Worm (Caenorhabditis elegans): ENCODE results near the gene cki-2.

cki-2 gene

ce11 chrII:7771917-7772316 lies 44.4 kb upstream of the cki-2 start, which contains the start of gene C06A8.8:
Gene C06A8.8 (minus strand): TSS chrII:7772017.
- no peak for TF ChIP-seq egl-27 (tag; optimal IDR thresholded peaks at IDR 0.05)
- TF ChIP-seq nhr-84 (tag; optimal IDR thresholded peaks at IDR 0.05): no peak
- no peak for TF ChIP-seq dsc-1 (tag; optimal IDR thresholded peaks at IDR 0.05)
- TF ChIP-seq efl-3 (GFP tag; optimal IDR thresholded peaks at IDR 0.05): no peak
- no peak for TF ChIP-seq lsy-2 (tag; optimal IDR thresholded peaks at IDR 0.05)
- no peak for TF ChIP-seq fkh-8 (tag; optimal IDR thresholded peaks at IDR 0.05)
- TF ChIP-seq nhr-77 (tag; optimal IDR thresholded peaks at IDR 0.05): no peak
- TF ChIP-seq blmp-1 (tag; optimal IDR thresholded peaks at IDR 0.05): no peak
- no peak for TF ChIP-seq nhr-71 (tag; optimal IDR thresholded peaks at IDR 0.05)
- TF ChIP-seq nhr-12 (tag; optimal IDR thresholded peaks at IDR 0.05): no peak
- no peak for TF ChIP-seq ces-1 (GFP tag; optimal IDR thresholded peaks at IDR 0.05)
- TF ChIP-seq fos-1 (tag; optimal IDR thresholded peaks at IDR 0.05): no peak
- TF ChIP-seq unc-86 (tag; optimal IDR thresholded peaks at IDR 0.05): no peak
- no peak for TF ChIP-seq lin-13 (GFP tag; optimal IDR thresholded peaks at IDR 0.05)
- no peak for TF ChIP-seq egl-13 (tag; optimal IDR thresholded peaks at IDR 0.05)
- no peak for TF ChIP-seq sox-4 (tag; optimal IDR thresholded peaks at IDR 0.05)
- TF ChIP-seq grh-1 (GFP tag; IDR thresholded peaks at IDR 0.05): no peak
- no peak for TF ChIP-seq hpl-2 (GFP tag; optimal IDR thresholded peaks at IDR 0.05)

- TF ChIP-seq unc-98 (GFP tag; IDR thresholded peaks at IDR 0.05) (no peak), egl-27 (tag; optimal IDR thresholded peaks at IDR 0.05) (no peak), unc-130 (tag; optimal IDR thresholded peaks at IDR 0.05) (no peak), hlh-17 (GFP tag; optimal IDR thresholded peaks at IDR 0.05; ENCODE audit: borderline replicate concordance) (no peak)
These were observed 43.9 kb upstream of the cki-2 start, which contains the start of gene C06A8.6 for ce11 chrII:7772411-7772810. Gene C06A8.6 (plus strand): TSS chrII:7772499.

ce11 chrII:7773427-7773993 lies 42.8 kb upstream of the cki-2 start:
- TF ChIP-seq ama-1 (optimal IDR thresholded peaks at IDR 0.05) (no peak), nhr-90 (tag; optimal IDR thresholded peaks at IDR 0.05; ENCODE audit: poor library complexity) (peak; percentile 40), nhr-47 (tag; optimal IDR thresholded peaks at IDR 0.05) (peak; percentile 24), blmp-1 (tag; optimal IDR thresholded peaks at IDR 0.05) (peak; percentile 0)

- no peak for TF ChIP-seq nhr-76 (tag; optimal IDR thresholded peaks at IDR 0.05)
- no peak for TF ChIP-seq aha-1 (tag; optimal IDR thresholded peaks at IDR 0.05)
- TF ChIP-seq lin-13 (GFP tag; optimal IDR thresholded peaks at IDR 0.05): no peak
- no peak for TF ChIP-seq ztf-11 (tag; optimal IDR thresholded peaks at IDR 0.05)
- peak; percentile 38 for TF ChIP-seq blmp-1 (tag; optimal IDR thresholded peaks at IDR 0.05)
- no peak for TF ChIP-seq efl-1 (optimal IDR thresholded peaks at IDR 0.05)
- TF ChIP-seq efl-1 (GFP tag; optimal IDR thresholded peaks at IDR 0.05 in 1 of 2): peak in 1 of 2 experiments; percentile 39
- peak; percentile 70 for TF ChIP-seq nhr-85 (tag)
- no peak for TF ChIP-seq sptf-1 (tag; optimal IDR thresholded peaks at IDR 0.05)
These were observed 40.1 kb upstream of the cki-2 start for ce11 chrII:7776232-7776631.

- peak; percentile 29 to 97 (median 86) for TF ChIP-seq elt-3 (tag; optimal IDR thresholded peaks at IDR 0.05)
- peak; percentile 16 for TF ChIP-seq nhr-20 (tag; optimal IDR thresholded peaks at IDR 0.05)
- TF ChIP-seq isw-1 (GFP tag; IDR thresholded peaks at IDR 0.05): no peak
- TF ChIP-seq Y116A8C.19 (tag; optimal IDR thresholded peaks at IDR 0.05; ENCODE audit: borderline replicate concordance): no peak
- TF ChIP-seq pqm-1 (tag; optimal IDR thresholded peaks at IDR 0.05): peak; percentile 29
- peak; percentile 49 for TF ChIP-seq lin-14 (GFP tag; optimal IDR thresholded peaks at IDR 0.05)
- TF ChIP-seq elt-2 (tag; optimal IDR thresholded peaks at IDR 0.05): peak; percentile 75
- no peak for TF ChIP-seq lin-35 (GFP tag; optimal IDR thresholded peaks at IDR 0.05)
- TF ChIP-seq grh-1 (GFP tag; IDR thresholded peaks at IDR 0.05): 0 out of 2 replicates have a peak, but pooled peaks have one; percentile 15
- TF ChIP-seq tlp-1 (tag; optimal IDR thresholded peaks at IDR 0.05): peak; percentile 14
- TF ChIP-seq snu-23 (GFP tag; optimal IDR thresholded peaks at IDR 0.05): peak; percentile 2
- TF ChIP-seq nhr-90 (tag; optimal IDR thresholded peaks at IDR 0.05; ENCODE audit: poor library complexity): peak; percentile 24
- TF ChIP-seq tbx-2 (tag; optimal IDR thresholded peaks at IDR 0.05): no peak
- no peak for TF ChIP-seq dpl-1 (GFP tag; optimal IDR thresholded peaks at IDR 0.05)
- no peak for TF ChIP-seq alr-1 (tag; optimal IDR thresholded peaks at IDR 0.05; ENCODE audit: borderline replicate concordance)
- TF ChIP-seq blmp-1 (tag; optimal IDR thresholded peaks at IDR 0.05): peak; percentile 34
These were observed 39.6 kb upstream of the cki-2 start for ce11 chrII:7776715-7777114.

Measured in whole organism, L1 larva.